Fruit fly (Drosophila melanogaster) whole organism, adult: Measurements from ENCODE around the gene CG3104.

Experiments used
- CG11617 ChIP-seq: fragments of 200-800 bp; sonication (Bioruptor generic); optimal IDR thresholded peaks from 2 replicates; lab custom pipeline; 2017; ENCODE audit warnings: mild to moderate bottlenecking, missing biosample characterization, missing genetic modification reagents, missing genetic modification characterization
- CG12768 ChIP-seq: fragments of 200-800 bp; sonication (Bioruptor generic); optimal IDR thresholded peaks from 2 replicates; lab custom pipeline; 2017; ENCODE audit warnings: missing biosample characterization, missing genetic modification characterization, mild to moderate bottlenecking, moderate library complexity, missing genetic modification reagents
- CG14711 ChIP-seq: fragments of 200-800 bp; sonication (Bioruptor generic); optimal IDR thresholded peaks from 2 replicates; lab custom pipeline; 2018; ENCODE audit warnings: missing biosample characterization, mild to moderate bottlenecking, missing genetic modification characterization, moderate library complexity
- CG1620 ChIP-seq: fragments of 200-800 bp; sonication (Bioruptor generic); optimal IDR thresholded peaks from 2 replicates; lab custom pipeline; 2016; ENCODE audit warnings: missing biosample characterization, missing genetic modification characterization
- CG33017 ChIP-seq: fragments of 200-800 bp; sonication (Bioruptor generic); optimal IDR thresholded peaks from 2 replicates; lab custom pipeline; 2018; ENCODE audit warnings: missing biosample characterization, mild to moderate bottlenecking, missing genetic modification characterization, moderate library complexity
- CG5204 ChIP-seq: fragments of 200-800 bp; sonication (Bioruptor generic); optimal IDR thresholded peaks from 2 replicates; lab custom pipeline; 2016; ENCODE audit warnings: missing biosample characterization, missing genetic modification characterization
- CG7045 ChIP-seq: fragments of 200-800 bp; sonication (Bioruptor generic); optimal IDR thresholded peaks from 2 replicates; lab custom pipeline; 2017; ENCODE audit warnings: missing biosample characterization, mild to moderate bottlenecking, missing genetic modification characterization
- CG7101 ChIP-seq: fragments of 200-800 bp; sonication (Bioruptor generic); optimal IDR thresholded peaks from 2 replicates; lab custom pipeline; 2018; ENCODE audit warnings: missing biosample characterization, mild to moderate bottlenecking, missing genetic modification characterization, moderate library complexity
- Clk ChIP-seq: fragments of 200-800 bp; sonication (Bioruptor generic); optimal IDR thresholded peaks from 2 replicates; lab custom pipeline; 2017; ENCODE audit warnings: missing biosample characterization, missing genetic modification characterization
- Crg-1 ChIP-seq: fragments of 200-800 bp; sonication (Bioruptor generic); optimal IDR thresholded peaks from 2 replicates; lab custom pipeline; 2016; ENCODE audit warnings: missing biosample characterization, missing genetic modification characterization
- Hr96 ChIP-seq: fragments of 200-800 bp; sonication (Bioruptor generic); optimal IDR thresholded peaks from 2 replicates; lab custom pipeline; 2016; ENCODE audit warnings: missing biosample characterization, missing genetic modification characterization
- Mnt ChIP-seq: fragments of 200-800 bp; sonication (Bioruptor generic); optimal IDR thresholded peaks from 2 replicates; lab custom pipeline; 2016; ENCODE audit warnings: missing biosample characterization, mild to moderate bottlenecking, missing genetic modification characterization
- bab1 ChIP-seq: fragments of 200-800 bp; sonication (Bioruptor generic); optimal IDR thresholded peaks from 3 replicates; lab custom pipeline; 2019; ENCODE audit warnings: missing biosample characterization, mild to moderate bottlenecking, missing genetic modification characterization, moderate library complexity
- cic ChIP-seq: fragments of 200-800 bp; sonication (Bioruptor generic); optimal IDR thresholded peaks from 2 replicates; lab custom pipeline; 2017; ENCODE audit warnings: missing biosample characterization, mild to moderate bottlenecking, missing genetic modification characterization, moderate library complexity
- cnc ChIP-seq, 2 experiments: fragments of >200 bp; optimal IDR thresholded peaks; 2 replicates each; lab custom pipeline; 2017
- kay ChIP-seq: fragments of 200-800 bp; sonication (Bioruptor generic); peaks from one replicate; lab custom pipeline; 2016; ENCODE audit warnings: missing biosample characterization, missing genetic modification characterization, borderline replicate concordance
- ovo ChIP-seq: fragments of 200-800 bp; sonication (Bioruptor generic); optimal IDR thresholded peaks from 2 replicates; lab custom pipeline; 2016; ENCODE audit warnings: missing biosample characterization, missing genetic modification characterization
- pad ChIP-seq: fragments of 200-800 bp; sonication (Bioruptor generic); optimal IDR thresholded peaks from 3 replicates; lab custom pipeline; 2017; ENCODE audit warnings: missing biosample characterization, missing genetic modification characterization, mild to moderate bottlenecking, moderate library complexity, missing genetic modification reagents
- tj ChIP-seq: fragments of 200-800 bp; sonication (Bioruptor generic); optimal IDR thresholded peaks from 3 replicates; lab custom pipeline; 2017; ENCODE audit warnings: missing biosample characterization, mild to moderate bottlenecking, missing genetic modification characterization, moderate library complexity
- toe ChIP-seq: fragments of 200-800 bp; sonication (Bioruptor generic); optimal IDR thresholded peaks from 2 replicates; lab custom pipeline; 2016; ENCODE audit warnings: missing biosample characterization, missing genetic modification characterization

Gene CG3104

DNA sequence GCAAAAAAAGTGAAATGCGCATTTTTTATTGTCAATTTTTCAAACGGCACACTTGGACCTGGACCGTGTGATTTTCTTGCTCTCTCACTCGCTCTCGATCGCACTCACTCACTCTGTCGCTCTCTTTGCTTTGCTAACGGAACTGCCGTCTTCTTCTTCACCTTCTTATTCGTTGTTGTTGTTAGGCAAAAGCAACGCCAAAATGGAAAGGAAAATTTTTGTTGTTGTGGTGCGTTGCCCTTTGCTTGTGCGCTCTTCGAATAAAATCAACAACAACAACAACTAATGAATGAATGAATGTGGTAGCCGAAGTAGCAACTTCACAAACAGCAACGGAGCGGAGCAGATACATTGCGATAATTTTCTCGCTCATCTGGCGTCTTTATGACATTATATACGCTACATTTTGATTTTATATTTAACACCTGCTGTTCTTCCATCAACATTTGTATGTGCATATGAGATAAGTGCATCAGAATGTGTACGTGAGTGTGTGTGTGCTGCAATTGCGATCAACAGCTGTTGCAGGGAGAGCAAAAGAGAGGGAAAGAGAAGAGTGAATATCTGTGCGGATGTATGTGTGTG is 33.4 kb upstream of the CG3104 start:
- TF ChIP-seq CG12768 (peak; percentile 10), ovo (GFP tag; lab: Kevin White, UChicago) (peak; percentile 85), tj (GFP tag; lab: Kevin White, UChicago) (peak; percentile 7), kay (GFP tag; lab: Kevin White, UChicago) (no peak), CG1620 (GFP tag; lab: Kevin White, UChicago) (no peak), bab1 (GFP tag; lab: Kevin White, UChicago) (peak; percentile 11), CG33017 (peak; percentile 50), cic (peak; percentile 30), CG11617 (GFP tag; lab: Kevin White, UChicago) (no peak)

- TF ChIP-seq pad (GFP tag; lab: Kevin White, UChicago) (peak; percentile 24), Mnt (GFP tag; lab: Kevin White, UChicago) (no peak), CG33017 (no peak), cic (no peak), CG7101 (no peak), kay (GFP tag; lab: Kevin White, UChicago) (peak; percentile 92), Crg-1 (GFP tag; lab: Kevin White, UChicago) (no peak), CG14711 (tag; lab: Kevin White, UChicago) (no peak), tj (GFP tag; lab: Kevin White, UChicago) (no peak), Hr96 (GFP tag; lab: Kevin White, UChicago) (no peak), cnc (optimal IDR thresholded peaks at IDR 0.05; lab: Kevin White, UChicago) (no peak), ovo (GFP tag; lab: Kevin White, UChicago) (peak; percentile 92), CG12768 (no peak), bab1 (GFP tag; lab: Kevin White, UChicago) (no peak), CG5204 (no peak), CG1620 (GFP tag; lab: Kevin White, UChicago) (no peak), Clk (GFP tag; lab: Kevin White, UChicago) (no peak), toe (GFP tag; lab: Kevin White, UChicago) (no peak), CG11617 (GFP tag; lab: Kevin White, UChicago) (peak; percentile 28), CG7045 (no peak)
Observed at dm6 chr2L:2887760-2888600, 32.4 kb upstream of the CG3104 start.

- TF ChIP-seq CG1620 (GFP tag; lab: Kevin White, UChicago) (no peak), kay (GFP tag; lab: Kevin White, UChicago) (peak; percentile 70), tj (GFP tag; lab: Kevin White, UChicago) (peak; percentile 94)
Observed at dm6 chr2L:2886613-2887537, 31.3 kb upstream of the CG3104 start.

DNA sequence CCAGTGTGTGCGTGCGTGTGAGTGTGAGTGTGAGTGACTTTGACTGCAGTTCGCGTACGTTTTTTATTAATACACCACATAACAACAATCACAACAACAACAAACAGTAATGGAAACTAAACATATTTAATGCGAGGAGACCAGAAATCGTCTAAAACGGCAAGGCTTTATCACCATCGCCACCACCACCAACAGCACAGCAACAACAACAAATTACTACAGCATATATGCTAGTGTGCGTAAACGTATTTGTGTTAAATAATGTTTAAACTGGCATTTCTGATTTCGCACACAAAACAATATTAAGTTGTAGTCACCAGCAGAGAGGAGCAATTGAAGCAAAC is 30.6 kb upstream of the CG3104 start:
- TF ChIP-seq Mnt (GFP tag; lab: Kevin White, UChicago) (no peak), Clk (GFP tag; lab: Kevin White, UChicago) (no peak), CG12768 (no peak), cic (no peak), CG7101 (no peak)

- TF ChIP-seq CG14711 (tag; lab: Kevin White, UChicago) = peak; percentile 24
- no peak for TF ChIP-seq Clk (GFP tag; lab: Kevin White, UChicago)
- TF ChIP-seq CG5204 = no peak
- TF ChIP-seq cnc (optimal IDR thresholded peaks at IDR 0.05; lab: Kevin White, UChicago) = no peak
- peak; percentile 76 for TF ChIP-seq cic
- no peak for TF ChIP-seq CG7045
- peak; percentile 44 for TF ChIP-seq CG7101
- peak; percentile 47 for TF ChIP-seq pad (GFP tag; lab: Kevin White, UChicago)
- peak; percentile 1 for TF ChIP-seq ovo (GFP tag; lab: Kevin White, UChicago)
- TF ChIP-seq Hr96 (GFP tag; lab: Kevin White, UChicago) = no peak
- peak; percentile 42 for TF ChIP-seq kay (GFP tag; lab: Kevin White, UChicago)
- peak; percentile 3 for TF ChIP-seq Mnt (GFP tag; lab: Kevin White, UChicago)
- TF ChIP-seq tj (GFP tag; lab: Kevin White, UChicago) = no peak
- peak; percentile 0 for TF ChIP-seq CG11617 (GFP tag; lab: Kevin White, UChicago)
- peak; percentile 57 for TF ChIP-seq Crg-1 (GFP tag; lab: Kevin White, UChicago)
- TF ChIP-seq CG33017 = no peak
- peak; percentile 42 for TF ChIP-seq CG12768
- no peak for TF ChIP-seq toe (GFP tag; lab: Kevin White, UChicago)
- TF ChIP-seq bab1 (GFP tag; lab: Kevin White, UChicago) = peak; percentile 58
- peak; percentile 11 for TF ChIP-seq CG1620 (GFP tag; lab: Kevin White, UChicago)
Observed at dm6 chr2L:2885503-2886225, 30.1 kb upstream of the CG3104 start, which contains the start of the genes NTPase and lilli. TSS of gene NTPase (minus strand) at chr2L:2885850. TSS of gene lilli (plus strand) at chr2L:2885929.
